Worm (Caenorhabditis elegans): ENCODE measurements around the gene C43F9.4.

C43F9.4 gene

ce11 chrIV:10620811-10621210, 31.8 kb upstream of the C43F9.4 start, which contains the start of gene R09H10.7:
TSS of gene R09H10.7 (plus strand) at chrIV:10621111.
- no peak for TF ChIP-seq C38D4.7 (GFP tag; optimal IDR thresholded peaks at IDR 0.05)
- no peak for TF ChIP-seq pax-1 (tag; optimal IDR thresholded peaks at IDR 0.05)
- TF ChIP-seq C08G9.2 (tag; optimal IDR thresholded peaks at IDR 0.05), result no peak
- TF ChIP-seq dmd-4 (tag; optimal IDR thresholded peaks at IDR 0.05; ENCODE audit: borderline replicate concordance), result no peak
- no peak for TF ChIP-seq madf-2 (tag; optimal IDR thresholded peaks at IDR 0.05)
- no peak for TF ChIP-seq unc-55 (GFP tag; optimal IDR thresholded peaks at IDR 0.05)
- no peak for TF ChIP-seq ceh-9 (tag; optimal IDR thresholded peaks at IDR 0.05)
- TF ChIP-seq ahr-1 (tag; optimal IDR thresholded peaks at IDR 0.05), result no peak
- no peak for TF ChIP-seq sdc-2 (tag; optimal IDR thresholded peaks at IDR 0.05)
- TF ChIP-seq elt-4 (tag; optimal IDR thresholded peaks at IDR 0.05), result no peak
- TF ChIP-seq ceh-31 (tag; optimal IDR thresholded peaks at IDR 0.05), result no peak
- no peak for TF ChIP-seq tbx-2 (tag; optimal IDR thresholded peaks at IDR 0.05)
- TF ChIP-seq ceh-48 (tag; optimal IDR thresholded peaks at IDR 0.05), result no peak
- TF ChIP-seq fax-1 (tag; optimal IDR thresholded peaks at IDR 0.05), result no peak
- no peak for TF ChIP-seq elt-2 (tag; optimal IDR thresholded peaks at IDR 0.05)
- no peak for TF ChIP-seq unc-3 (GFP tag; conservative IDR thresholded peaks at IDR 0.05)
- TF ChIP-seq unc-3 (tag; optimal IDR thresholded peaks at IDR 0.05), result no peak

ce11 chrIV:10617099-10617498, 28.1 kb upstream of the C43F9.4 start:
- TF ChIP-seq ceh-9 (tag; optimal IDR thresholded peaks at IDR 0.05), result no peak

ce11 chrIV:10616366-10616765, 27.4 kb upstream of the C43F9.4 start:
- TF ChIP-seq sdc-2 (tag; optimal IDR thresholded peaks at IDR 0.05), result no peak
- TF ChIP-seq pqm-1 (tag; optimal IDR thresholded peaks at IDR 0.05), result no peak
- TF ChIP-seq syd-9 (tag; optimal IDR thresholded peaks at IDR 0.05), result no peak
- no peak for TF ChIP-seq dmd-4 (tag; optimal IDR thresholded peaks at IDR 0.05; ENCODE audit: borderline replicate concordance)
- TF ChIP-seq hlh-15 (tag; optimal IDR thresholded peaks at IDR 0.05), result no peak
- no peak for TF ChIP-seq fkh-10 (GFP tag; optimal IDR thresholded peaks at IDR 0.05)
- no peak for TF ChIP-seq F13H6.1 (tag; optimal IDR thresholded peaks at IDR 0.05)
- no peak for TF ChIP-seq mec-3 (tag; optimal IDR thresholded peaks at IDR 0.05; ENCODE audit: borderline replicate concordance)
- no peak for TF ChIP-seq ceh-2 (tag; optimal IDR thresholded peaks at IDR 0.05)
- TF ChIP-seq nfya-1 (tag; optimal IDR thresholded peaks at IDR 0.05), result no peak
- no peak for TF ChIP-seq nhr-232 (tag; optimal IDR thresholded peaks at IDR 0.05)
- no peak for TF ChIP-seq ceh-19 (GFP tag; optimal IDR thresholded peaks at IDR 0.05)
- TF ChIP-seq lim-6 (tag; optimal IDR thresholded peaks at IDR 0.05), result no peak
- TF ChIP-seq hlh-8 (tag; optimal IDR thresholded peaks at IDR 0.05), result no peak
- TF ChIP-seq lin-11 (tag; optimal IDR thresholded peaks at IDR 0.05), result no peak
- TF ChIP-seq unc-55 (GFP tag; optimal IDR thresholded peaks at IDR 0.05), result no peak

- TF ChIP-seq zip-5 (tag; optimal IDR thresholded peaks at IDR 0.05) (no peak), npax-4 (tag; optimal IDR thresholded peaks at IDR 0.05) (no peak), ceh-6 (GFP tag; optimal IDR thresholded peaks at IDR 0.05) (no peak), K09A11.1 (tag; optimal IDR thresholded peaks at IDR 0.05; ENCODE audit: insufficient read depth) (no peak)
Observed at ce11 chrIV:10614918-10615477, 26.0 kb upstream of the C43F9.4 start, which contains the start of gene ptr-14. TSS of gene ptr-14 (plus strand) at chrIV:10615427.

DNA sequence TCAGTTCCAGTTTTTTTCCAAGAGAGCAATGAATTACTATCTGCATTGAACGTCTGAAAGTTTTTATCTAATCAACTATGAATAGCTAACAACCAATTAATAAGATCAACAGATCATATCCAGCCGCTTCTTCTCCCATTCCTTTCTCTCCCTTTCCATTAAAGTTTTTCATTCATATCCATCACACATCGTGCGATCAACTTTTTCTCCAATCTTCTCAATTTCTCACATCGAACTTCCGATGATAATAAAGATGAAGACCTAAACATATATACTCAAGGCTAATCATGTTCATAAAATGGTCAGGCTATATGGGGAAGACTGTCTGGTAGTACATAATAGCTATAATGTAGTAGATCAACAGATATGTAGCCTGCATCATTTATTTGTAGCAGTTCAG, 23.3 kb upstream of the C43F9.4 start:
- TF ChIP-seq ttx-3 (tag; optimal IDR thresholded peaks at IDR 0.05) (no peak), sdc-2 (tag; optimal IDR thresholded peaks at IDR 0.05) (no peak), lin-11 (tag; optimal IDR thresholded peaks at IDR 0.05) (no peak)

All from whole organism, late embryonic.